Fruit fly (Drosophila melanogaster) whole organism, pupa: ENCODE measurements around the gene CG10089.

ENCODE experiments used
- EcR ChIP-seq: fragments of 200-800 bp; sonication (Bioruptor generic); optimal IDR thresholded peaks from 3 replicates; lab custom pipeline; 2019; ENCODE audit warnings: missing biosample characterization, missing genetic modification characterization, mild to moderate bottlenecking, moderate library complexity, missing genetic modification reagents
- Ets98B ChIP-seq: fragments of 200-800 bp; sonication (Bioruptor generic); IDR thresholded peaks from 2 replicates; pipeline ENCODE4 v1.3.6; 2022; ENCODE audit warnings: missing biosample characterization, missing genetic modification characterization
- Pif1B ChIP-seq: fragments of 200-800 bp; sonication (Bioruptor generic); optimal IDR thresholded peaks from 3 replicates; lab custom pipeline; 2016; ENCODE audit warnings: missing biosample characterization, missing genetic modification characterization
- Snoo ChIP-seq: fragments of 200-800 bp; sonication (Bioruptor generic); optimal IDR thresholded peaks from 3 replicates; lab custom pipeline; 2017; ENCODE audit warnings: missing biosample characterization, mild to moderate bottlenecking, missing genetic modification characterization, inconsistent platforms
- fd96Ca ChIP-seq: fragments of 200-800 bp; sonication (Bioruptor generic); IDR thresholded peaks from 3 replicates; pipeline ENCODE4 v1.3.6; 2022; ENCODE audit warnings: missing biosample characterization, missing genetic modification characterization
- gl ChIP-seq: fragments of 200-800 bp; sonication (Bioruptor generic); optimal IDR thresholded peaks from 2 replicates; lab custom pipeline; 2018; ENCODE audit warnings: missing biosample characterization, mild to moderate bottlenecking, missing genetic modification characterization

DNA sequence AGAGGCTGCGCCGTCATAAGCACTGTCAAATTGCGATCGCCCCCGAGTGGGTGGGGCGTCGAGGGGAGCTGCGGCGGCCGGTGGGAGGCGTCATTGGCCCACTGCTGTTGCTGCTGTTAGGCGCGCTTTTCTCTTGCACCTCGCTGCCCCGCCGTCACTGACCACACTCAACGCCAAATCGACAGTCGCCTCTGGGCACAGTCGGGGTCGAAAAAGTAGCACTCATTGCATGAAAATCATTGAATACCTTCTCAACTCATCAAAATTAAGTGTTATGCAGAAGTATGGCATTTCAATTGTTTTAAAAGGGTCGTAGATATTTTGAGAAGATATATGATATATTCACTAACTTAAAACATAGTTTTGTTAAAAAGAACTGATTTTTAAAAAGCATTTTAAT lies 22.3 kb downstream of the CG10089 start:
- TF ChIP-seq fd96Ca (GFP tag; lab: Robert Waterston, UW) (peak; percentile 64; the same call in 2 of the 3 replicates), gl (no peak), EcR (GFP tag; lab: Kevin White, UChicago) (no peak), Ets98B (GFP tag; lab: Robert Waterston, UW) (peak; percentile 33; the same call in 1 of the 2 replicates), Snoo (no peak), Pif1B (GFP tag; lab: Kevin White, UChicago) (no peak)
